Worm (Caenorhabditis elegans) whole organism, L4 larva: ENCODE results near the gene srx-137.

Experiments
- D1046.2 ChIP-seq: fragments of 200-800 bp; sonication (Bioruptor generic); IDR thresholded peaks from 2 replicates; pipeline ENCODE4 v1.3.6; 2022; ENCODE audit warnings: missing genetic modification characterization, missing compliant biosample characterization
- F49E8.2 ChIP-seq: sonication (generic microtip); optimal IDR thresholded peaks from 2 replicates; lab custom pipeline; 2016; ENCODE audit warnings: missing compliant biosample characterization, mild to moderate bottlenecking, missing genetic modification characterization, borderline replicate concordance
- T20F7.1 ChIP-seq: fragments of 200-800 bp; sonication (Bioruptor generic); optimal IDR thresholded peaks from 2 replicates; lab custom pipeline; 2018; ENCODE audit warnings: mild to moderate bottlenecking, missing genetic modification characterization, missing compliant biosample characterization
- T26A8.4 ChIP-seq: fragments of 200-800 bp; sonication (Bioruptor generic); IDR thresholded peaks from 2 replicates; pipeline ENCODE4 v1.3.6; 2022; ENCODE audit warnings: missing genetic modification characterization, missing compliant biosample characterization
- Y48G9A.11 ChIP-seq: fragments of 200-800 bp; sonication (Bioruptor generic); IDR thresholded peaks from 2 replicates; pipeline ENCODE4 v1.3.6; 2022; ENCODE audit warnings: missing genetic modification reagents, missing genetic modification characterization, missing compliant biosample characterization
- Y75B8A.6 ChIP-seq: fragments of 200-800 bp; sonication (Bioruptor generic); IDR thresholded peaks from 2 replicates; pipeline ENCODE4 v1.3.6; 2022; ENCODE audit warnings: missing genetic modification reagents, missing genetic modification characterization, missing compliant biosample characterization
- ZK337.2 ChIP-seq: fragments of 200-800 bp; sonication (Bioruptor generic); IDR thresholded peaks from 2 replicates; pipeline ENCODE4 v1.3.6; 2022; ENCODE audit warnings: missing genetic modification reagents, missing genetic modification characterization, missing compliant biosample characterization
- aha-1 ChIP-seq: fragments of 150-350 bp; peaks from one replicate; lab custom pipeline; 2014; ENCODE audit warnings: missing biosample characterization, missing genetic modification characterization
- attf-4 ChIP-seq: sonication (generic microtip); optimal IDR thresholded peaks from 3 replicates; lab custom pipeline; 2017; ENCODE audit warnings: missing biosample characterization, missing genetic modification characterization
- ceh-20 ChIP-seq: fragments of 200-800 bp; sonication (Bioruptor generic); IDR thresholded peaks from 2 replicates; pipeline ENCODE4 v1.3.6; 2022; ENCODE audit warnings: missing genetic modification reagents, missing genetic modification characterization, missing compliant biosample characterization
- ceh-32 ChIP-seq: sonication (generic microtip); optimal IDR thresholded peaks from 2 replicates; lab custom pipeline; 2016; ENCODE audit warnings: mild to moderate bottlenecking, missing genetic modification characterization, missing compliant biosample characterization; ENCODE audit not compliant: poor library complexity
- ceh-44 ChIP-seq: fragments of 200-800 bp; sonication (Bioruptor generic); IDR thresholded peaks from 2 replicates; pipeline ENCODE4 v1.3.6; 2022; ENCODE audit warnings: missing genetic modification reagents, missing genetic modification characterization, missing compliant biosample characterization
- ceh-62 ChIP-seq: sonication (generic microtip); optimal IDR thresholded peaks from 2 replicates; lab custom pipeline; 2017; ENCODE audit warnings: missing biosample characterization, missing genetic modification characterization
- ces-1 ChIP-seq: fragments of 150-350 bp; sonication (generic microtip); optimal IDR thresholded peaks from 4 replicates; lab custom pipeline; 2014; ENCODE audit warnings: missing biosample characterization, missing genetic modification reagents, missing genetic modification characterization
- daf-16 ChIP-seq, 3 experiments: sonication (generic microtip); optimal IDR thresholded peaks; 2 replicates each; lab custom pipeline; 2016 to 2017; ENCODE audit warnings: missing genetic modification characterization in 3 of 3, missing genetic modification reagents in 3 of 3, mild to moderate bottlenecking in 2 of 3, missing compliant biosample characterization in 2 of 3, missing biosample characterization in 1 of 3, moderate library complexity in 1 of 3
- dmd-8 ChIP-seq: fragments of 200-800 bp; sonication (Bioruptor generic); IDR thresholded peaks from 2 replicates; pipeline ENCODE4 v1.3.6; 2022; ENCODE audit warnings: missing genetic modification characterization, missing compliant biosample characterization
- dmd-9 ChIP-seq: fragments of 200-800 bp; sonication (Bioruptor generic); IDR thresholded peaks from 2 replicates; pipeline ENCODE4 v1.3.6; 2022; ENCODE audit warnings: missing genetic modification reagents, missing genetic modification characterization, missing compliant biosample characterization
- duxl-1 ChIP-seq: sonication (generic microtip); optimal IDR thresholded peaks from 2 replicates; lab custom pipeline; 2016; ENCODE audit warnings: mild to moderate bottlenecking, missing genetic modification characterization, moderate library complexity, missing compliant biosample characterization; ENCODE audit not compliant: poor library complexity
- egl-43 ChIP-seq: fragments of 200-800 bp; sonication (Bioruptor generic); IDR thresholded peaks from 2 replicates; pipeline ENCODE4 v1.3.6; 2022; ENCODE audit warnings: missing genetic modification reagents, missing genetic modification characterization, missing compliant biosample characterization
- hif-1 ChIP-seq, 2 experiments: sonication (generic microtip); optimal IDR thresholded peaks; 2 replicates each; lab custom pipeline; 2016 to 2017; ENCODE audit warnings: missing compliant biosample characterization in 2 of 2, missing genetic modification characterization in 2 of 2, missing genetic modification reagents in 2 of 2, missing genotype in 2 of 2, mild to moderate bottlenecking in 1 of 2
- hlh-30 ChIP-seq: sonication (generic microtip); optimal IDR thresholded peaks from 2 replicates; lab custom pipeline; 2017; ENCODE audit warnings: antibody characterized with exemption, mild to moderate bottlenecking, missing genetic modification characterization, missing compliant biosample characterization; ENCODE audit not compliant: insufficient read depth
- lin-1 ChIP-seq: fragments of 200-800 bp; sonication (Bioruptor generic); IDR thresholded peaks from 2 replicates; pipeline ENCODE4 v1.3.6; 2022; ENCODE audit warnings: missing genetic modification reagents, missing genetic modification characterization, missing compliant biosample characterization
- lin-13 ChIP-seq: fragments of 150-350 bp; optimal IDR thresholded peaks from 2 replicates; lab custom pipeline; 2014; ENCODE audit warnings: missing biosample characterization, missing genetic modification reagents, missing genetic modification characterization
- lin-15B ChIP-seq: fragments of 150-350 bp; sonication (generic microtip); optimal IDR thresholded peaks from 3 replicates; lab custom pipeline; 2014; ENCODE audit warnings: missing biosample characterization, missing genetic modification characterization
- lin-29 ChIP-seq: fragments of 200-800 bp; sonication (Bioruptor generic); IDR thresholded peaks from 2 replicates; pipeline ENCODE4 v1.3.6; 2022; ENCODE audit warnings: missing genetic modification reagents, missing genetic modification characterization, missing compliant biosample characterization
- lin-38 ChIP-seq: fragments of 200-800 bp; sonication (Bioruptor generic); IDR thresholded peaks from 2 replicates; pipeline ENCODE4 v1.3.6; 2022; ENCODE audit warnings: missing genetic modification reagents, missing genetic modification characterization, missing compliant biosample characterization
- mdt-29 ChIP-seq: fragments of 200-800 bp; sonication (Bioruptor generic); IDR thresholded peaks from 2 replicates; pipeline ENCODE4 v1.3.6; 2022; ENCODE audit warnings: missing genetic modification reagents, missing genetic modification characterization, missing compliant biosample characterization
- mes-2 ChIP-seq: sonication (generic microtip); optimal IDR thresholded peaks from 2 replicates; lab custom pipeline; 2016; ENCODE audit warnings: missing genotype, mild to moderate bottlenecking, missing genetic modification characterization, missing compliant biosample characterization; ENCODE audit not compliant: poor library complexity, severe bottlenecking
- mxl-3 ChIP-seq: fragments of 200-800 bp; sonication (Bioruptor generic); optimal IDR thresholded peaks from 2 replicates; lab custom pipeline; 2018; ENCODE audit warnings: mild to moderate bottlenecking, missing genetic modification characterization, missing compliant biosample characterization
- nhr-42 ChIP-seq: fragments of 200-800 bp; sonication (Bioruptor generic); IDR thresholded peaks from 2 replicates; pipeline ENCODE4 v1.3.6; 2022; ENCODE audit warnings: missing genetic modification characterization, missing compliant biosample characterization
- nhr-6 ChIP-seq: fragments of 150-350 bp; optimal IDR thresholded peaks from 2 replicates; lab custom pipeline; 2014; ENCODE audit warnings: missing biosample characterization, missing genetic modification characterization
- pqm-1 ChIP-seq: sonication (generic microtip); optimal IDR thresholded peaks from 2 replicates; lab custom pipeline; 2017; ENCODE audit warnings: missing biosample characterization, missing genetic modification characterization
- rbr-2 ChIP-seq: sonication (generic microtip); optimal IDR thresholded peaks from 2 replicates; lab custom pipeline; 2016; ENCODE audit warnings: missing genotype, missing genetic modification characterization, missing compliant biosample characterization
- sdz-12 ChIP-seq: fragments of 200-800 bp; sonication (Bioruptor generic); optimal IDR thresholded peaks from 2 replicates; lab custom pipeline; 2018; ENCODE audit warnings: mild to moderate bottlenecking, missing genetic modification characterization, missing compliant biosample characterization
- snpc-1.2 ChIP-seq: fragments of 200-800 bp; sonication (Bioruptor generic); IDR thresholded peaks from 2 replicates; pipeline ENCODE4 v1.3.6; 2022; ENCODE audit warnings: missing genetic modification reagents, missing genetic modification characterization, missing compliant biosample characterization
- snpc-4 ChIP-seq: fragments of 150-350 bp; optimal IDR thresholded peaks from 2 replicates; lab custom pipeline; 2014; ENCODE audit warnings: missing biosample characterization, missing genetic modification characterization
- spr-3 ChIP-seq: fragments of 200-800 bp; sonication (Bioruptor generic); optimal IDR thresholded peaks from 2 replicates; lab custom pipeline; 2018; ENCODE audit warnings: mild to moderate bottlenecking, missing genetic modification characterization, missing compliant biosample characterization
- unc-39 ChIP-seq: sonication (generic microtip); optimal IDR thresholded peaks from 2 replicates; lab custom pipeline; 2017; ENCODE audit warnings: missing biosample characterization, missing genetic modification characterization
- zag-1 ChIP-seq: fragments of 150-350 bp; optimal IDR thresholded peaks from 2 replicates; lab custom pipeline; 2014; ENCODE audit warnings: missing biosample characterization, missing genetic modification characterization
- zfp-2 ChIP-seq: sonication (generic microtip); optimal IDR thresholded peaks from 2 replicates; lab custom pipeline; 2016; ENCODE audit warnings: mild to moderate bottlenecking, missing genetic modification characterization, missing compliant biosample characterization
- zip-11 ChIP-seq: fragments of 200-800 bp; sonication (Bioruptor generic); IDR thresholded peaks from 2 replicates; pipeline ENCODE4 v1.3.6; 2022; ENCODE audit warnings: missing genetic modification characterization, missing compliant biosample characterization
- ztf-7 ChIP-seq: fragments of 150-350 bp; optimal IDR thresholded peaks from 2 replicates; lab custom pipeline; 2014; ENCODE audit warnings: missing biosample characterization, missing genetic modification characterization

Gene srx-137

ce11 chrV:13907557-13908104 is 45.0 kb downstream of the srx-137 start (continued):
- TF ChIP-seq Y75B8A.6 (GFP tag; lab: Robert Waterston, UW), result peak; percentile 85
- peak; percentile 65 for TF ChIP-seq duxl-1 (tag; lab: Kevin White, UChicago)
- no peak for TF ChIP-seq rbr-2 (tag; lab: Kevin White, UChicago)
- TF ChIP-seq snpc-4 (tag; lab: Kevin White, UChicago), result no peak
- no peak for TF ChIP-seq pqm-1 (tag; lab: Kevin White, UChicago)
- no peak; the same call in none of the 2 replicates for TF ChIP-seq dmd-9 (GFP tag; lab: Robert Waterston, UW)
- TF ChIP-seq hlh-30 (tag; lab: Kevin White, UChicago), result peak; percentile 4
- TF ChIP-seq zip-11 (GFP tag; lab: Robert Waterston, UW), result no peak
- TF ChIP-seq ceh-32 (tag; lab: Kevin White, UChicago), result no peak
- TF ChIP-seq aha-1 (tag; lab: Kevin White, UChicago), result peak; percentile 91
- no peak for TF ChIP-seq ztf-7
- no peak for TF ChIP-seq ZK337.2 (GFP tag; lab: Robert Waterston, UW)
- no peak for TF ChIP-seq ces-1 (GFP tag; lab: Kevin White, UChicago)
- TF ChIP-seq ceh-62, result no peak
- peak in 1 of 2 experiments; percentile 1 for TF ChIP-seq daf-16 (GFP tag; optimal IDR thresholded peaks at IDR 0.05; lab: Kevin White, UChicago)
- peak; percentile 18 for TF ChIP-seq daf-16 (tag; optimal IDR thresholded peaks at IDR 0.05; lab: Kevin White, UChicago)
- TF ChIP-seq lin-29, result no peak
- peak; percentile 32 for TF ChIP-seq spr-3 (GFP tag; lab: Kevin White, UChicago)
- TF ChIP-seq ceh-44 (GFP tag; lab: Robert Waterston, UW), result no peak
- TF ChIP-seq nhr-6 (tag; lab: Kevin White, UChicago), result no peak
- no peak for TF ChIP-seq lin-13 (GFP tag; lab: Kevin White, UChicago)
- peak; percentile 27; the same call in 1 of the 2 replicates for TF ChIP-seq nhr-42 (GFP tag; lab: Robert Waterston, UW)
- TF ChIP-seq zag-1, result no peak
- no peak for TF ChIP-seq F49E8.2 (tag; lab: Kevin White, UChicago)
- peak; percentile 75 for TF ChIP-seq T20F7.1 (GFP tag; lab: Kevin White, UChicago)
- TF ChIP-seq mdt-29 (GFP tag; lab: Robert Waterston, UW), result peak; percentile 69; the same call in 1 of the 2 replicates
- peak; percentile 52 for TF ChIP-seq mes-2 (tag; lab: Kevin White, UChicago)
- TF ChIP-seq snpc-1.2 (GFP tag; lab: Robert Waterston, UW), result peak; percentile 27; the same call in 1 of the 2 replicates
- TF ChIP-seq unc-39 (tag; lab: Kevin White, UChicago), result no peak
- TF ChIP-seq mxl-3 (GFP tag; lab: Kevin White, UChicago), result peak; percentile 45
- peak; percentile 27 for TF ChIP-seq lin-15B (tag; lab: Kevin White, UChicago)
- TF ChIP-seq egl-43, result peak; percentile 73
- TF ChIP-seq attf-4 (tag; lab: Kevin White, UChicago), result no peak
- TF ChIP-seq zfp-2 (tag; lab: Kevin White, UChicago), result no peak
- no peak for TF ChIP-seq ceh-20 (GFP tag; lab: Robert Waterston, UW)
- TF ChIP-seq dmd-8 (GFP tag; lab: Robert Waterston, UW), result peak; percentile 69

ce11 chrV:13908120-13908915 is 45.7 kb downstream of the srx-137 start:
- TF ChIP-seq T20F7.1 (GFP tag; lab: Kevin White, UChicago) (peak; percentile 31), aha-1 (tag; lab: Kevin White, UChicago) (peak; percentile 72), lin-38 (GFP tag; lab: Robert Waterston, UW) (no peak), Y48G9A.11 (GFP tag; lab: Robert Waterston, UW) (0 out of 2 replicates have a peak, but pooled peaks have one; percentile 24), ceh-62 (no peak), snpc-1.2 (GFP tag; lab: Robert Waterston, UW) (0 out of 2 replicates have a peak, but pooled peaks have one; percentile 6), D1046.2 (GFP tag; lab: Robert Waterston, UW) (no peak), sdz-12 (GFP tag; lab: Kevin White, UChicago) (peak; percentile 60), mes-2 (tag; lab: Kevin White, UChicago) (peak; percentile 29), lin-1 (GFP tag; lab: Robert Waterston, UW) (0 out of 2 replicates have a peak, but pooled peaks have one; percentile 6), daf-16 (GFP tag; optimal IDR thresholded peaks at IDR 0.05; lab: Kevin White, UChicago) (no peak), daf-16 (tag; optimal IDR thresholded peaks at IDR 0.05; lab: Kevin White, UChicago) (peak; percentile 3), hif-1 (tag; optimal IDR thresholded peaks at IDR 0.05; lab: Kevin White, UChicago) (peak in 1 of 2 experiments; percentile 18), T26A8.4 (GFP tag; lab: Robert Waterston, UW) (peak; percentile 7), Y75B8A.6 (GFP tag; lab: Robert Waterston, UW) (no peak)
